Fruit fly (Drosophila melanogaster) whole organism, pupa: ENCODE results near the gene Alg2.

Experiments used
- CG10348 ChIP-seq: fragments of 200-800 bp; sonication (Bioruptor generic); IDR thresholded peaks from 2 replicates; pipeline ENCODE4 v1.3.6; 2022; ENCODE audit warnings: missing biosample characterization, missing genetic modification characterization
- CG12605 ChIP-seq: fragments of 200-800 bp; sonication (Bioruptor generic); IDR thresholded peaks from 2 replicates; pipeline ENCODE4 v1.3.6; 2022; ENCODE audit warnings: missing biosample characterization, missing genetic modification characterization
- CG13204 ChIP-seq: fragments of 200-800 bp; sonication (Bioruptor generic); optimal IDR thresholded peaks from 2 replicates; lab custom pipeline; 2018; ENCODE audit warnings: missing biosample characterization, mild to moderate bottlenecking, missing genetic modification characterization, moderate library complexity
- CG14655 ChIP-seq: fragments of 200-800 bp; sonication (Bioruptor generic); optimal IDR thresholded peaks from 3 replicates; lab custom pipeline; 2017; ENCODE audit warnings: mild to moderate bottlenecking, missing biosample characterization, missing genetic modification reagents, missing genetic modification characterization
- CG15710 ChIP-seq: fragments of 200-800 bp; sonication (Bioruptor generic); optimal IDR thresholded peaks from 2 replicates; lab custom pipeline; 2018; ENCODE audit warnings: missing biosample characterization, mild to moderate bottlenecking, missing genetic modification characterization, moderate library complexity
- CG17806 ChIP-seq: fragments of 200-800 bp; sonication (Bioruptor generic); optimal IDR thresholded peaks from 2 replicates; lab custom pipeline; 2018; ENCODE audit warnings: missing biosample characterization, mild to moderate bottlenecking, missing genetic modification characterization, moderate library complexity
- CG32121 ChIP-seq: fragments of 200-800 bp; sonication (Bioruptor generic); IDR thresholded peaks from 2 replicates; pipeline ENCODE4 v1.3.6; 2022; ENCODE audit warnings: missing biosample characterization, missing genetic modification characterization
- CG34367 ChIP-seq: fragments of 200-800 bp; sonication (Bioruptor generic); optimal IDR thresholded peaks from 2 replicates; lab custom pipeline; 2018; ENCODE audit warnings: missing biosample characterization, mild to moderate bottlenecking, missing genetic modification characterization
- CG4496 ChIP-seq: fragments of 200-800 bp; sonication (Bioruptor generic); IDR thresholded peaks from 3 replicates; pipeline ENCODE4 v1.3.6; 2022; ENCODE audit warnings: missing biosample characterization, missing genetic modification characterization
- CG8159 ChIP-seq: fragments of 200-800 bp; sonication (Bioruptor generic); optimal IDR thresholded peaks from 3 replicates; lab custom pipeline; 2018; ENCODE audit warnings: missing biosample characterization, mild to moderate bottlenecking, missing genetic modification characterization, moderate library complexity
- CG8301 ChIP-seq: fragments of 200-800 bp; sonication (Bioruptor generic); optimal IDR thresholded peaks from 2 replicates; lab custom pipeline; 2018; ENCODE audit warnings: missing biosample characterization, mild to moderate bottlenecking, missing genetic modification characterization
- CG9948 ChIP-seq: fragments of 200-800 bp; sonication (Bioruptor generic); optimal IDR thresholded peaks from 2 replicates; lab custom pipeline; 2018; ENCODE audit warnings: missing biosample characterization, mild to moderate bottlenecking, missing genetic modification characterization, moderate library complexity
- D1 ChIP-seq: fragments of 200-800 bp; sonication (Bioruptor generic); optimal IDR thresholded peaks from 2 replicates; lab custom pipeline; 2018; ENCODE audit warnings: missing biosample characterization, mild to moderate bottlenecking, missing genetic modification characterization, moderate library complexity
- EcR ChIP-seq: fragments of 200-800 bp; sonication (Bioruptor generic); optimal IDR thresholded peaks from 3 replicates; lab custom pipeline; 2019; ENCODE audit warnings: missing biosample characterization, missing genetic modification characterization, mild to moderate bottlenecking, moderate library complexity, missing genetic modification reagents
- Ets98B ChIP-seq: fragments of 200-800 bp; sonication (Bioruptor generic); IDR thresholded peaks from 2 replicates; pipeline ENCODE4 v1.3.6; 2022; ENCODE audit warnings: missing biosample characterization, missing genetic modification characterization
- Pif1A ChIP-seq: fragments of 200-800 bp; sonication (Bioruptor generic); optimal IDR thresholded peaks from 3 replicates; lab custom pipeline; 2016; ENCODE audit warnings: missing biosample characterization, missing genetic modification characterization
- Pif1B ChIP-seq: fragments of 200-800 bp; sonication (Bioruptor generic); optimal IDR thresholded peaks from 3 replicates; lab custom pipeline; 2016; ENCODE audit warnings: missing biosample characterization, missing genetic modification characterization
- Snoo ChIP-seq: fragments of 200-800 bp; sonication (Bioruptor generic); optimal IDR thresholded peaks from 3 replicates; lab custom pipeline; 2017; ENCODE audit warnings: missing biosample characterization, mild to moderate bottlenecking, missing genetic modification characterization, inconsistent platforms
- fd96Ca ChIP-seq: fragments of 200-800 bp; sonication (Bioruptor generic); IDR thresholded peaks from 3 replicates; pipeline ENCODE4 v1.3.6; 2022; ENCODE audit warnings: missing biosample characterization, missing genetic modification characterization
- gl ChIP-seq: fragments of 200-800 bp; sonication (Bioruptor generic); optimal IDR thresholded peaks from 2 replicates; lab custom pipeline; 2018; ENCODE audit warnings: missing biosample characterization, mild to moderate bottlenecking, missing genetic modification characterization
- rn ChIP-seq: fragments of 200-800 bp; sonication (Bioruptor generic); IDR thresholded peaks from 2 replicates; pipeline ENCODE4 v1.3.6; 2022; ENCODE audit warnings: missing biosample characterization, missing genetic modification characterization

The Alg2 gene

DNA sequence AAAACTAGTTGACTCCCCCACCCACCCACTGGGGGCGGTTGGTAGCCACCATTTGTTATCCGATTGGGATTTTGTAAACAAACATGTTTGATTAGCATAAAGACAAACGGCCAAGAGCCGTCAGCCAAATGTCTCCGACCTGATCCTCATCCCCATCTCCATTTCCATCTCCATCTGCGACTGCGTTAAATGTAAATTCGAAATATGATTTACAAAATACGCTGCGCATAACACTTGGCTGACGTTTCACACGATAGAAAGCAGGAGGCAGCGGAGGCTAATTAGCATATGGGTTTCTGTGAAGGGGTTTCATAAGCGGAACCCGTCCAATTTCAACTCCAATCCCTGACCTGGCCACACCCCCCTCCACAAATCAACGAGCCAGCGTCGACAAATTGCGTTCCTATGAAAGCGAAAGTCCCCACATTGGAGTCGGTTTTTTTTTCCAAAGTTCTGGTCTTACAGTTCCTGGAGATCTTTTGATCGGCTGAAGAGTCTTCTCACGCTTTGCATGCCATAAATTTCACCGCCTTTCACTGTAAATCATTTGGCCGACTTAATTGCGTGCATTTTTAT, 35.5 kb upstream of the Alg2 start:
- TF ChIP-seq CG4496 (GFP tag; lab: Robert Waterston, UW) (0 out of 3 replicates have a peak, but pooled peaks have one; percentile 12), D1 (tag; lab: Kevin White, UChicago) (no peak)

DNA sequence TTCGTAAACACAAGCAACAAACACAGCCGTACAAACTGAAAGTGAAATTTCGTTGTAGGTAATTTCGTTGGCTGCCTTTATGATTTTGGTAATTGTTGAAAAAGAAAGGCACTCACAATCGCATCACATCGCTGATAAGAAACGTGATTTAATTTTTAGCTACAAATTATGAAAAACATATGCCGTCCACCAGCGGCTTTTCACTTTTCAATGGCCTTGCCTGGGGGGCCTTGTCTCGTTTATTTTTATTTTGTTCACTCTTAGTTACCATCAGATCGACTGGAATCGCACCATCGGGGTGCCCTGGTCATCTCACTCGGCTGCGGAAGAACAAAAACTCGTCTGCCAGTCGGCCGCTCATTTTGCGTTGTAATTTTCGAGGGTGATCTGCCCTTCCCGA, 34.6 kb upstream of the Alg2 start:
- TF ChIP-seq fd96Ca (no peak), EcR (GFP tag; lab: Kevin White, UChicago) (peak; percentile 46)
- TF ChIP-seq, all 21 proteins: peak for 1

DNA sequence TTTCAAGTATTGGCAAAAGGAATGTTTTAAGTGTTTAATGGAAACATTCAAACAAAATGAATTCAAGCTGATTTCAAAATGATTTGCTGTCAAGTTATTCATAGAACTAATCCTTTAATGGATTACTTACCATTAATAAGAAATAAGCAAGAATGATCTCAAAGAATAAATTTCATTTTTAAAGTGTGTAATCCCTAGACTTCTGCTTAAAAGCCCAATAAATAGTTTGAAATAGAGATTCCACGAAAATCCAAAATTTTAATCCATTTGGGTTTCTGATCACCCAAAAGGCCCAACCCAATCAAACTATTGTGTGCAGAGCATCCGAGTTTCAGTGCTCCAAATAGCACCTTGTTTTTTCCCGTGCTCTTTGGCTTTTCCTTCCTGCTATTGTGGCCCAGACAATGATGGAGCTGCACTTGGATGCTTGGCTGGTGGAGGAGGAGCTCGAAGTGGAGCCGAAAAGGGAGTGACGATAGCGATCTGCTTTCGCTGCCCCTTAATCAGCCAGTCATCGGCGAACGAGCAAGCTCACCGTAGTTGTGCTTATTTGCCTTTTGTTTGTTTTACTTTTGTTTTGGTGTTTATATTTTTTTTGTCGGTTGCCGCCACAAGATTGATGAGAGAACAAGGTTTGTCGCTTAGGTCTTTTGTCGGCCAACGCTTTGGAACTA, 34.1 kb upstream of the Alg2 start:
- TF ChIP-seq CG9948 (peak; percentile 12), Snoo (no peak), Pif1B (GFP tag; lab: Kevin White, UChicago) (peak; percentile 24), CG13204 (GFP tag; lab: Kevin White, UChicago) (peak; percentile 33), CG12605 (GFP tag; lab: Robert Waterston, UW) (no peak), CG15710 (peak; percentile 51), EcR (GFP tag; lab: Kevin White, UChicago) (peak; percentile 43), CG8301 (tag; lab: Kevin White, UChicago) (no peak)

DNA sequence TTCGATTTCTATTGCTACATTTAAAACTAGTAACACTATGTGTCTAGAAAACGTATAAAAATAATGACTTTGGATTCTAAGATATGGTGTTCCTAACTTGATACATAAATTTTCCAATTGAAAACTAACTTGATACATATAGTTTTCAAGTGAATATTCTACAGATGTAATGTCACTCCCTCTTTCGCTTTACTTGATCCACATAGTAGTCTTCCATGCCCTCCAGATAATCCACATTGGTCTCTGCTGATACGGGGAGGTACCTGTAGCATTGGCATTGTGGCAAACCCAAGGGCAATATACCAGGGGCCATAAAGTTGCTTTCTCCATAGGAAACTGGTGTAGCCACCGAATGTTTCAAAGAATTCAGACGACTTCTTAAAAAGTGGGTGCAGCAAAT, 32.5 kb upstream of the Alg2 start, which contains the start of gene CG45066:
CG45066 (minus strand) TSS at position 101 of the 400 bp plus-strand sequence.
- TF ChIP-seq Snoo (no peak), CG12605 (GFP tag; lab: Robert Waterston, UW) (no peak), CG17806 (no peak), D1 (tag; lab: Kevin White, UChicago) (no peak), Pif1B (GFP tag; lab: Kevin White, UChicago) (no peak), EcR (GFP tag; lab: Kevin White, UChicago) (no peak), CG4496 (GFP tag; lab: Robert Waterston, UW) (no peak), CG32121 (GFP tag; lab: Robert Waterston, UW) (no peak), Pif1A (GFP tag; lab: Kevin White, UChicago) (no peak), CG8301 (tag; lab: Kevin White, UChicago) (no peak), CG13204 (GFP tag; lab: Kevin White, UChicago) (no peak), Ets98B (GFP tag; lab: Robert Waterston, UW) (no peak), CG8159 (tag; lab: Kevin White, UChicago) (no peak), CG34367 (tag; lab: Kevin White, UChicago) (no peak), CG9948 (no peak)

DNA sequence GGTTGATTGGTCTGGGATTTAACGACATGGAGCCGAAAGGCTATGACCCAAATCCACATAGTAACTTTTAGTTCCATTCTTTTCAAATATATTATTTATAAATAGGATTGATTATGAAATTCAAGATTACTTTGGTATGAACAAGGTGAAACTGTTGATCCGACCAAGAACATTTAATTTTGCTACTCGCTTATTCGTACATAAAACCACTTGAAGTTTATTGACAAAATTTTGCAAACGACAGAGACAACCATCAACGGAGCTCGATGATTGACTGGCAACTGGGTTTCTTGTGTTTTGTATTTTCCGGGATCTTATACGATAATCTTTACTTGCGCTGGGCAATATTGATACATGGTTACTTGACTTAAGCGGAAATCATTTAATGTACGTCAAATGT, 29.2 kb upstream of the Alg2 start, which contains the start of gene CG45067:
CG45067 (minus strand) TSS at position 101 of the 400 bp plus-strand sequence.
- TF ChIP-seq CG15710, result no peak
- TF ChIP-seq CG9948, result no peak
- no peak for TF ChIP-seq D1 (tag; lab: Kevin White, UChicago)
- TF ChIP-seq CG8301 (tag; lab: Kevin White, UChicago), result no peak
- TF ChIP-seq CG4496 (GFP tag; lab: Robert Waterston, UW), result no peak
- no peak for TF ChIP-seq rn
- no peak for TF ChIP-seq gl (tag; lab: Kevin White, UChicago)
- no peak for TF ChIP-seq CG10348 (GFP tag; lab: Robert Waterston, UW)
- TF ChIP-seq CG14655 (GFP tag; lab: Kevin White, UChicago), result no peak
- TF ChIP-seq CG34367 (tag; lab: Kevin White, UChicago), result no peak
- no peak for TF ChIP-seq CG32121 (GFP tag; lab: Robert Waterston, UW)
- TF ChIP-seq CG13204 (GFP tag; lab: Kevin White, UChicago), result no peak
- no peak for TF ChIP-seq CG17806
- TF ChIP-seq Snoo, result no peak
- no peak for TF ChIP-seq Pif1B (GFP tag; lab: Kevin White, UChicago)
- TF ChIP-seq fd96Ca, result no peak
- TF ChIP-seq CG8159 (tag; lab: Kevin White, UChicago), result no peak

DNA sequence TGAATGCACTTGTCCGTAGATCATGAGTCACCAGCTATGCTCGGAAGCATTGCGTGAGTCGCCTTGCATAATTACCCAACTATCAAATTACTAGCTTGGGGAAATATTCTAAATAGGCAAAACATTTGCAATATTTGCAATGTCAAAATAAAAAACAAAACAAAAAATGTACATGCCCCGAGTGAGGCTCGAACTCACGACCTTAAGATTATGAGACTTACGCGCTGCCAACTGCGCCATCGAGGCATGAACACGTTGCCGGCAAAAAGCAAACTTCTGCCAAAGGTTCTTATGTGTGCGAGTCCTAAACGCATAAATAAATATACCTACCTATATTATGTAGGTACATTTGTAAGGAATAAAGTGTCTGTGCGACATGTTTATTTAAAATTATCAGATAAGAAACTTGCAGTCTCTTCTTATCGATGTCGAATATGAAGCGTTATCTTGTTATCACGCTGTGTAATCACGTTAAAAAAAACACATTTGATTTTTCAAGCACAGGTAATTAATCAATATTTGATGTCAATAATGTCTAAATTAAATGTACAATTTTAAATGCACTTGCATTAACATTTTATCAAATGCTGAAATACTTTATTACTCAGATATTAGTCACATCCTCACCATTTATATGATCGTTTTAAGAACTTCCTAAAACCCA, 21.7 kb upstream of the Alg2 start:
- TF ChIP-seq CG8159 (tag; lab: Kevin White, UChicago), result no peak
- peak; percentile 17 for TF ChIP-seq EcR (GFP tag; lab: Kevin White, UChicago)
